Worm (Caenorhabditis elegans): ENCODE data around the gene C48B4.11.

C48B4.11 gene

DNA sequence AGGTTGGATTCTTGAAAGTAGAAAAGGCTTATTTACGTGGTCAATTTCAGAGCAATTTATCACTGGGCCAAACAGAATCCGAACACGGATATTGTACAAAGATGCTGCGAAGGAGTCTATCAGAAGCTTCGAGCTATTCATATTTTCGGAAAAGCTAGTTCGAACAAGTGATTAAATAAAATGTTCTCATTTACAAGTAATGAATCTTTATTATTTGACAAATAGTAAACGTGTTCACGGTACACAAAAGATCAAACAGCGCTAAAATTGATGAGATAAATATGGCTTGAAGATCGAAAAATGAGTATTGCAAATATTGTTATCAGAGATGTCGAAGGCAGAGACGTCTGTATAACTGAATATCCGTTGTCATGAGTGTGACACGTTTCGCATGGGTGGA, 49.2 kb upstream of the C48B4.11 start (continued):
- peak; percentile 68 for TF ChIP-seq ekl-4 (GFP tag; IDR thresholded peaks at IDR 0.05)
- TF ChIP-seq egl-44 (GFP tag; IDR thresholded peaks at IDR 0.05), result no peak
- peak; percentile 76 for TF ChIP-seq lin-26 (GFP tag; IDR thresholded peaks at IDR 0.05)
- TF ChIP-seq tlf-1 (GFP tag; optimal IDR thresholded peaks at IDR 0.05), result peak; percentile 80
- TF ChIP-seq nhr-80 (tag; optimal IDR thresholded peaks at IDR 0.05), result no peak
- TF ChIP-seq attf-5 (GFP tag; optimal IDR thresholded peaks at IDR 0.05), result peak; percentile 17
- no peak for TF ChIP-seq mxl-1 (tag; optimal IDR thresholded peaks at IDR 0.05)
- no peak for TF ChIP-seq ets-4 (GFP tag; optimal IDR thresholded peaks at IDR 0.05)
- TF ChIP-seq lsl-1 (GFP tag; optimal IDR thresholded peaks at IDR 0.05), result peak; percentile 62
- no peak for TF ChIP-seq F23B12.7 (tag; optimal IDR thresholded peaks at IDR 0.05; ENCODE audit: insufficient read depth)
- TF ChIP-seq hlh-12 (tag; optimal IDR thresholded peaks at IDR 0.05), result no peak
- no peak for TF ChIP-seq ama-1 (optimal IDR thresholded peaks at IDR 0.05)
- peak in 1 of 2 experiments; percentile 21 for TF ChIP-seq ama-1 (GFP tag; optimal IDR thresholded peaks at IDR 0.05)
- TF ChIP-seq sdz-38 (tag; optimal IDR thresholded peaks at IDR 0.05), result no peak
- TF ChIP-seq lin-40 (tag; optimal IDR thresholded peaks at IDR 0.05), result no peak
- no peak for TF ChIP-seq hlh-26 (GFP tag; conservative IDR thresholded peaks at IDR 0.05)
- peak; percentile 97 for TF ChIP-seq F49E8.2 (tag; optimal IDR thresholded peaks at IDR 0.05; ENCODE audit: insufficient read depth)
- TF ChIP-seq ceh-27 (GFP tag; optimal IDR thresholded peaks at IDR 0.05), result no peak
- peak; percentile 43 for TF ChIP-seq efl-1 (GFP tag; optimal IDR thresholded peaks at IDR 0.05)
- TF ChIP-seq ZK185.1 (tag; optimal IDR thresholded peaks at IDR 0.05; ENCODE audit: poor library complexity, severe bottlenecking), result no peak
- TF ChIP-seq egrh-3 (GFP tag; IDR thresholded peaks at IDR 0.05), result no peak
- TF ChIP-seq attf-6 (GFP tag; IDR thresholded peaks at IDR 0.05), result peak; percentile 80
- TF ChIP-seq lag-1 (GFP tag; IDR thresholded peaks at IDR 0.05), result no peak
- TF ChIP-seq xnd-1 (tag; optimal IDR thresholded peaks at IDR 0.05), result peak; percentile 21
- no peak for TF ChIP-seq aptf-2 (GFP tag; conservative IDR thresholded peaks at IDR 0.05)
- TF ChIP-seq unc-130 (GFP tag; optimal IDR thresholded peaks at IDR 0.05), result peak; percentile 36
- no peak for TF ChIP-seq bed-1 (GFP tag; IDR thresholded peaks at IDR 0.05)
- no peak for TF ChIP-seq T07F8.4 (tag; optimal IDR thresholded peaks at IDR 0.05)
- no peak for TF ChIP-seq T26A5.8 (tag; optimal IDR thresholded peaks at IDR 0.05)
- peak; percentile 69; the same call in 1 of the 2 replicates for TF ChIP-seq B0336.3 (GFP tag; IDR thresholded peaks at IDR 0.05)
- peak; percentile 43 for TF ChIP-seq die-1 (tag; optimal IDR thresholded peaks at IDR 0.05)
- TF ChIP-seq C17E4.6 (GFP tag; IDR thresholded peaks at IDR 0.05), result peak; percentile 41; the same call in 1 of the 2 replicates
- TF ChIP-seq mcd-1 (GFP tag; IDR thresholded peaks at IDR 0.05), result no peak; the same call in 1 of the 2 replicates
- no peak for TF ChIP-seq tbx-9 (tag; optimal IDR thresholded peaks at IDR 0.05; ENCODE audit: borderline replicate concordance)
- no peak for TF ChIP-seq akir-1 (GFP tag; optimal IDR thresholded peaks at IDR 0.05)

DNA sequence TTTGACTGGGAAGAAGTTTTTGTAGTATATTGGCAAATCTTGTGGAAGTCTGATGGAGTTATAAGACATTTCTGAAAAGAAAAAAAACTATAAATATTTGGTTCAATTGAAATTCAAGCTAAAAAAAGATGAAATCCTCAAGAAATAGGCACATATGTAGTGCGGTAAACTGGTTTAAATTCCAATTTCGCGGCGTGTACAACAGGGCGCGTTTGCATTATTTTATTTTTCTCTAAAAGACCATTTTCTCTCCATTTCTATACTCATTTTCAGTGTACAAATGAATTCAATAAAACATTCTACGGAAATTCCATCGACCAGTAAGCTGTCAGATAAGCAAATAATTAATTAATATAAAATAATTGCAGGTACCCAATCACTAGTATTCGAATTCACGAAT, 48.3 kb upstream of the C48B4.11 start, which contains the start of the genes pri-1 and F58A4.6:
Gene pri-1, minus strand, starts transcription at position 71 of the 400 bp plus-strand sequence.
Gene F58A4.6, plus strand, starts transcription at position 272 of the 400 bp plus-strand sequence.
- TF ChIP-seq hrde-1 (tag; optimal IDR thresholded peaks at IDR 0.05; ENCODE audit: borderline replicate concordance) (no peak), F33H1.4 (GFP tag; IDR thresholded peaks at IDR 0.05) (peak; percentile 30; the same call in 1 of the 2 replicates), ztf-18 (tag; optimal IDR thresholded peaks at IDR 0.05) (peak; percentile 6), chd-7 (tag; optimal IDR thresholded peaks at IDR 0.05) (no peak), efl-1 (GFP tag; optimal IDR thresholded peaks at IDR 0.05) (peak; percentile 73), hmg-1.2 (GFP tag; IDR thresholded peaks at IDR 0.05) (no peak), egl-44 (GFP tag; IDR thresholded peaks at IDR 0.05) (no peak), madf-8 (GFP tag; conservative IDR thresholded peaks at IDR 0.05) (peak; percentile 19; the same call in 1 of the 2 replicates), F55B11.4 (tag; optimal IDR thresholded peaks at IDR 0.05; ENCODE audit: borderline replicate concordance, insufficient read depth) (no peak), lin-54 (GFP tag; optimal IDR thresholded peaks at IDR 0.05) (peak; percentile 56), let-526 (GFP tag; IDR thresholded peaks at IDR 0.05) (no peak), attf-6 (GFP tag; IDR thresholded peaks at IDR 0.05) (no peak), unc-62 (GFP tag; optimal IDR thresholded peaks at IDR 0.05) (no peak), lsl-1 (GFP tag; optimal IDR thresholded peaks at IDR 0.05) (peak; percentile 29), F10E7.11 (tag; optimal IDR thresholded peaks at IDR 0.05) (no peak), F37B4.10 (GFP tag; IDR thresholded peaks at IDR 0.05) (no peak), ztf-6 (GFP tag; IDR thresholded peaks at IDR 0.05) (no peak), zim-3 (tag; optimal IDR thresholded peaks at IDR 0.05) (no peak), dox-1 (GFP tag; IDR thresholded peaks at IDR 0.05) (no peak)
